Fruit fly (Drosophila melanogaster): ENCODE data around the gene PSMG1.

The PSMG1 gene

DNA sequence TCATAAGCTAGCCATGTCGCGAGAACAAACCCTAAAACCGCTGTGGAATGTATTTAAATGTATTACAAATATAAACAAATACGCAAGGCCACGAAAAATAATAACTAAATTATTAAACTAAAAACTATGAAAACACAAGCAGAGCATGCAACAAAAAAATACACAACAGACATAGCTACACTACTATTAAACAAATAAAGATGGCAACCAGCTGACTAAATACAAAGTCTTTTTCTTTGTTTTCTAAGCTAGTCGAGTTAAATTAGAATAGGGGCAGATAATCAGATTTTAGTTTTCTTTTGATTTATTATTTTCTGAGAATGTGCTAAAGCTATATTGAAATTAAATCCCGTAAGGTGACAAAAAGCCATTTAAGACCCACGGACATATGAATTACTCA is 47.5 kb downstream of the PSMG1 start (continued):
- no peak for TF ChIP-seq vfl (GFP tag; optimal IDR thresholded peaks at IDR 0.05)
- no peak for TF ChIP-seq HLH54F (GFP tag; optimal IDR thresholded peaks at IDR 0.05)
- TF ChIP-seq Aef1 (GFP tag; IDR thresholded peaks at IDR 0.05), result no peak
- no peak for TF ChIP-seq CG30431 (GFP tag; optimal IDR thresholded peaks at IDR 0.05)
- no peak for TF ChIP-seq CG4360 (GFP tag; IDR thresholded peaks at IDR 0.05)
- no peak for TF ChIP-seq trem (tag; optimal IDR thresholded peaks at IDR 0.05)
- no peak for TF ChIP-seq CG12236 (GFP tag; optimal IDR thresholded peaks at IDR 0.05)
- TF ChIP-seq chif (GFP tag; optimal IDR thresholded peaks at IDR 0.05), result no peak
- TF ChIP-seq gsb (GFP tag; IDR thresholded peaks at IDR 0.05), result no peak
- TF ChIP-seq exex (tag; optimal IDR thresholded peaks at IDR 0.05), result no peak
- peak; percentile 53 for TF ChIP-seq PHDP (tag; optimal IDR thresholded peaks at IDR 0.05)
- TF ChIP-seq sr (GFP tag; IDR thresholded peaks at IDR 0.05), result no peak
- TF ChIP-seq CG9817 (tag; optimal IDR thresholded peaks at IDR 0.05), result no peak
- TF ChIP-seq Dp (GFP tag; optimal IDR thresholded peaks at IDR 0.05), result no peak
- peak; percentile 55 for TF ChIP-seq Med (GFP tag)
- TF ChIP-seq CG4328 (GFP tag; optimal IDR thresholded peaks at IDR 0.05), result peak; percentile 44
- no peak for TF ChIP-seq fd102C (GFP tag; optimal IDR thresholded peaks at IDR 0.05)
- TF ChIP-seq unc-4 (GFP tag; IDR thresholded peaks at IDR 0.05; ENCODE audit: partially characterized antibody), result no peak
- no peak for TF ChIP-seq Stat92E (GFP tag; optimal IDR thresholded peaks at IDR 0.05)
- no peak for TF ChIP-seq Deaf1 (tag; optimal IDR thresholded peaks at IDR 0.05)
- peak; percentile 2 for TF ChIP-seq CG12104 (GFP tag; optimal IDR thresholded peaks at IDR 0.05)
- no peak for TF ChIP-seq CG16813 (GFP tag; IDR thresholded peaks at IDR 0.05; ENCODE audit: partially characterized antibody)
- no peak for TF ChIP-seq nom (GFP tag; optimal IDR thresholded peaks at IDR 0.05)
- no peak for TF ChIP-seq CG8924 (tag; optimal IDR thresholded peaks at IDR 0.05)
- TF ChIP-seq CG4424 (GFP tag; optimal IDR thresholded peaks at IDR 0.05), result no peak
- TF ChIP-seq CG8290 (GFP tag; optimal IDR thresholded peaks at IDR 0.05), result no peak
- no peak for TF ChIP-seq CG8290 (tag; optimal IDR thresholded peaks at IDR 0.05)
- peak; percentile 71 for TF ChIP-seq CG10543 (GFP tag; optimal IDR thresholded peaks at IDR 0.05)
- no peak for TF ChIP-seq B-H1 (GFP tag; IDR thresholded peaks at IDR 0.05)
- TF ChIP-seq zf30C (GFP tag; optimal IDR thresholded peaks at IDR 0.05), result no peak
- no peak for TF ChIP-seq nmo (GFP tag; optimal IDR thresholded peaks at IDR 0.05)
- peak; percentile 36 for TF ChIP-seq CG2875 (GFP tag; optimal IDR thresholded peaks at IDR 0.05)
- TF ChIP-seq CG4820 (GFP tag; optimal IDR thresholded peaks at IDR 0.05), result no peak
- no peak for TF ChIP-seq ssp (GFP tag; IDR thresholded peaks at IDR 0.05)
- TF ChIP-seq rib (GFP tag; IDR thresholded peaks at IDR 0.05), result no peak
- no peak for TF ChIP-seq NFAT (GFP tag; IDR thresholded peaks at IDR 0.05)
- no peak for TF ChIP-seq seq (GFP tag; IDR thresholded peaks at IDR 0.05)
- TF ChIP-seq fd3F (GFP tag; optimal IDR thresholded peaks at IDR 0.05), result peak; percentile 32
- no peak for TF ChIP-seq CG42726 (GFP tag; IDR thresholded peaks at IDR 0.05; ENCODE audit: partially characterized antibody)
- no peak for TF ChIP-seq BEAF-32 (GFP tag; optimal IDR thresholded peaks at IDR 0.05)
- no peak for TF ChIP-seq Chrac-16 (GFP tag; optimal IDR thresholded peaks at IDR 0.05)
- no peak for TF ChIP-seq Hr51 (GFP tag; optimal IDR thresholded peaks at IDR 0.05)
- peak; percentile 50 for TF ChIP-seq CG10209 (GFP tag; optimal IDR thresholded peaks at IDR 0.05)
- no peak for TF ChIP-seq CG7372 (GFP tag; IDR thresholded peaks at IDR 0.05)
- TF ChIP-seq ro (GFP tag; IDR thresholded peaks at IDR 0.05), result no peak
- TF ChIP-seq lbe (GFP tag; optimal IDR thresholded peaks at IDR 0.05), result no peak
- no peak for TF ChIP-seq phol (tag; optimal IDR thresholded peaks at IDR 0.05)
- TF ChIP-seq tx (GFP tag; optimal IDR thresholded peaks at IDR 0.05), result no peak
- TF ChIP-seq twi (tag; optimal IDR thresholded peaks at IDR 0.05), result no peak
- TF ChIP-seq Fer3 (tag; optimal IDR thresholded peaks at IDR 0.05), result peak; percentile 42
- TF ChIP-seq CG2120 (GFP tag; optimal IDR thresholded peaks at IDR 0.05), result peak; percentile 37
- TF ChIP-seq al (GFP tag; IDR thresholded peaks at IDR 0.05), result no peak

Measured in whole organism, embryonic.